Worm (Caenorhabditis elegans): ENCODE data around the gene C18A11.4.

C18A11.4 gene

DNA sequence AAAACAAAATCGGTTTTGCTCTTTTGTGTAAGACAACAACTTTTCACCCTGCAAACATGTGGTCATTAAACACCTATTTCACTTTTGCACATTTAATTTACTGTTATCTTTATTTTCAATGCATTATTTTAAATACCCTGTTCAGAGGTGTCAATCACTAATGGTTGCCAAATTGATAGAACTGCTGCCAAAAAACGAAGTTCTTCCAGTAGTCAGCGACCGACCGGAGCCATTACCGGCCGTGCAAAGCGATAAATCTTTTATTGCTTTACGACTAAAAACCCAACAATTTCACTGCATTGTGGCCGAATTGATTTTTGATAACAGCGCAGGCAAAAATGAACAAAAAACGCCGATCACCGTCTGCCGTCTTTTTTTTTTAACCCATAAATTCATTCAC lies 29.2 kb downstream of the C18A11.4 start:
- TF ChIP-seq aly-1 (tag; optimal IDR thresholded peaks at IDR 0.05) (no peak), flt-1 (GFP tag; IDR thresholded peaks at IDR 0.05) (no peak), ceh-36 (tag; optimal IDR thresholded peaks at IDR 0.05) (no peak), scrt-1 (GFP tag; IDR thresholded peaks at IDR 0.05) (no peak), ama-1 (optimal IDR thresholded peaks at IDR 0.05) (no peak), hmbx-1 (tag; optimal IDR thresholded peaks at IDR 0.05) (no peak), tbx-37 (GFP tag; conservative IDR thresholded peaks at IDR 0.05) (no peak), ets-7 (tag; optimal IDR thresholded peaks at IDR 0.05) (no peak), B0310.2 (tag; optimal IDR thresholded peaks at IDR 0.05) (no peak), pes-1 (GFP tag; IDR thresholded peaks at IDR 0.05) (no peak), F13C5.2 (tag; optimal IDR thresholded peaks at IDR 0.05) (no peak), tbx-11 (GFP tag; IDR thresholded peaks at IDR 0.05) (no peak), tra-4 (tag; optimal IDR thresholded peaks at IDR 0.05) (no peak), hnd-1 (tag; optimal IDR thresholded peaks at IDR 0.05) (no peak), hmg-4 (GFP tag; optimal IDR thresholded peaks at IDR 0.05) (no peak), sea-1 (GFP tag; conservative IDR thresholded peaks at IDR 0.05) (no peak), ceh-13 (GFP tag; optimal IDR thresholded peaks at IDR 0.05) (no peak)

DNA sequence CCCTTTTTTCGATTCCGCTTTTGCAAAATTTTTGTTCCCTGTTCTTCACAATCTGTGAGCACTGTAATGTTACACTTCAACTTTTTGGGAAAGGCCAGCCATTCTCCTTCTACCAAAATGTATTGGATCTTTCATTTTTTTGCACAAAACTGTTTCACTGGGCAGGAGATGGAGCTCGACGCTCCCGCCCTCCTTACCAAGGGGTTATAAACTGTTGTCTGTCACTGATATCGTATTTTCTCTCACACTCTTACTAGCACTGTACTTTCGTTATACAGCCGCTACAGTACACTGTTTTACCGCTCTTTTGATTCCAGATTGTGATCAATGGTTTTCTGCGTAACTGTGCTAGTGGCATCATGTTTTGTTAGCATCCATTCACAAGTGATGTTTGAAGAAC lies 32.4 kb downstream of the C18A11.4 start, which contains the start of gene C46F2.1:
Gene C46F2.1, plus strand, starts transcription at position 301 of the 400 bp plus-strand sequence.
- TF ChIP-seq sea-1 (GFP tag; conservative IDR thresholded peaks at IDR 0.05) (no peak), tbx-11 (GFP tag; IDR thresholded peaks at IDR 0.05) (no peak), flt-1 (GFP tag; IDR thresholded peaks at IDR 0.05) (no peak)

DNA sequence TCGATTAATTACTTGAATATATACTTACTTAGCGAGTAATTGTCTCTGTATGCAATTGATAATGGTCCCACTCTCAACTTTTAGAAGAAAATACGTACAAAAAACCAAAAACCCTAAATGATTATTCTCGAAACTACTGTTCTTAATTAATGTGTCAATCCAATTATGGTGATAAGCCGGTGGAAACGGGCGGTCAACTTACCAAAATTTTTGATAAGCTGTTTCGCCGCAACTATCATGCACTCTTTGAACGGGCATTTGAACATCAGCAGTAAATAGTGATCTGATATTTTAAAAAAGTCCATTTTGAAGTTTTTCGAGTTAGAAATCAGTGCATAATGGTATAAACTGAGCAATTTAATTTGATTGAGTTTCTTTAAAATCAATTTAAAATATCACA lies 33.1 kb downstream of the C18A11.4 start:
- TF ChIP-seq sea-1 (GFP tag; conservative IDR thresholded peaks at IDR 0.05) = no peak
- no peak for TF ChIP-seq flt-1 (GFP tag; IDR thresholded peaks at IDR 0.05)
- TF ChIP-seq ets-7 (tag; optimal IDR thresholded peaks at IDR 0.05) = no peak
- no peak for TF ChIP-seq ceh-13 (GFP tag; optimal IDR thresholded peaks at IDR 0.05)
- no peak for TF ChIP-seq pes-1 (GFP tag; IDR thresholded peaks at IDR 0.05)
- no peak for TF ChIP-seq B0310.2 (tag; optimal IDR thresholded peaks at IDR 0.05)
- no peak for TF ChIP-seq hmg-4 (GFP tag; optimal IDR thresholded peaks at IDR 0.05)
- TF ChIP-seq scrt-1 (GFP tag; IDR thresholded peaks at IDR 0.05) = no peak
- no peak for TF ChIP-seq tbx-11 (GFP tag; IDR thresholded peaks at IDR 0.05)
- TF ChIP-seq tra-4 (tag; optimal IDR thresholded peaks at IDR 0.05) = no peak
- no peak for TF ChIP-seq F13C5.2 (tag; optimal IDR thresholded peaks at IDR 0.05)
- no peak for TF ChIP-seq hnd-1 (tag; optimal IDR thresholded peaks at IDR 0.05)
- TF ChIP-seq tbx-37 (GFP tag; conservative IDR thresholded peaks at IDR 0.05) = no peak
- TF ChIP-seq ama-1 (optimal IDR thresholded peaks at IDR 0.05) = no peak
- TF ChIP-seq hmbx-1 (tag; optimal IDR thresholded peaks at IDR 0.05) = no peak
- TF ChIP-seq ceh-36 (tag; optimal IDR thresholded peaks at IDR 0.05) = no peak

DNA sequence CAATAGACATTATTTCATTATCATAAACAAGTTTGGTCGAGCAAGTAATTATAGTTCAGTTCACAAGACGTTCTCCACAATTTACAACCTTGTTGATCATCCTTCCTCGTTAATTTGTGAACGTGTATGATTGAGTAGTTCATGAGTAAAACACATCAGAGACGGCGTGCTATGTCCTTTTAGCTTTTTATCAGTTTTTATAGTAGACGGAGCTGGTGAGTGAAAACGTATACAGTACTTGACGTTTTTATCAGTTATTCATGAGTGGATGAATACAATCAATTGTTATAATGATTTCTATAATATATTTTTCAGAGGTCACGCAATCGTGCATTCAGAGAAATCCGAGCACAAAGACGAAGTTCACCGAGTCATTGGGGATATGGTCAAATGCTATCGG lies 33.6 kb downstream of the C18A11.4 start:
- TF ChIP-seq ceh-13 (GFP tag; optimal IDR thresholded peaks at IDR 0.05) (no peak), F13C5.2 (tag; optimal IDR thresholded peaks at IDR 0.05) (no peak), sea-1 (GFP tag; conservative IDR thresholded peaks at IDR 0.05) (no peak), hmg-4 (GFP tag; optimal IDR thresholded peaks at IDR 0.05) (no peak), B0310.2 (tag; optimal IDR thresholded peaks at IDR 0.05) (no peak), pes-1 (GFP tag; IDR thresholded peaks at IDR 0.05) (no peak), ets-7 (tag; optimal IDR thresholded peaks at IDR 0.05) (no peak), ama-1 (optimal IDR thresholded peaks at IDR 0.05) (no peak), ceh-36 (tag; optimal IDR thresholded peaks at IDR 0.05) (no peak), hnd-1 (tag; optimal IDR thresholded peaks at IDR 0.05) (no peak), flt-1 (GFP tag; IDR thresholded peaks at IDR 0.05) (no peak), scrt-1 (GFP tag; IDR thresholded peaks at IDR 0.05) (no peak), tbx-37 (GFP tag; conservative IDR thresholded peaks at IDR 0.05) (no peak), aly-1 (tag; optimal IDR thresholded peaks at IDR 0.05) (no peak), tra-4 (tag; optimal IDR thresholded peaks at IDR 0.05) (no peak), tbx-11 (GFP tag; IDR thresholded peaks at IDR 0.05) (no peak), hmbx-1 (tag; optimal IDR thresholded peaks at IDR 0.05) (no peak)

DNA sequence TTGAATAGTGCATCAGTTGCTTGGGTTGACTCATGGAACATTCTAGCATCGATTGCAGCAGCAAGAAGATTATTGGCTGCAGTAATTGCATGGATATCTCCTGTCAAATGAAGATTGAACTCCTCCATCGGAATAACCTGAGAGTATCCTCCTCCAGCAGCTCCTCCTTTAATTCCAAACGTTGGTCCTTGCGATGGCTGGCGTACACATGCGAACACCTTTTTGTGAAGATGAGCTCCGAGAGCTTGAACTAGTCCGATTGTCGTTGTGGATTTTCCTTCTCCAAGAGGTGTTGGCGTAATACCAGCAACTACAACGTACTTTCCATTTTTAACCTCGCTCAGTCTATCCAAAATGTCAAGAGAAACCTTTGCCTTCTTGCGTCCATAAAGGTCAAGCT lies 37.4 kb downstream of the C18A11.4 start:
- TF ChIP-seq tbx-11 (GFP tag; IDR thresholded peaks at IDR 0.05) (no peak), ceh-13 (GFP tag; optimal IDR thresholded peaks at IDR 0.05) (no peak), F13C5.2 (tag; optimal IDR thresholded peaks at IDR 0.05) (no peak), hmbx-1 (tag; optimal IDR thresholded peaks at IDR 0.05) (no peak), ets-7 (tag; optimal IDR thresholded peaks at IDR 0.05) (no peak), ceh-36 (tag; optimal IDR thresholded peaks at IDR 0.05) (no peak), sea-1 (GFP tag; conservative IDR thresholded peaks at IDR 0.05) (no peak), tra-4 (tag; optimal IDR thresholded peaks at IDR 0.05) (no peak), flt-1 (GFP tag; IDR thresholded peaks at IDR 0.05) (no peak), B0310.2 (tag; optimal IDR thresholded peaks at IDR 0.05) (no peak), aly-1 (tag; optimal IDR thresholded peaks at IDR 0.05) (no peak), ama-1 (optimal IDR thresholded peaks at IDR 0.05) (no peak)

DNA sequence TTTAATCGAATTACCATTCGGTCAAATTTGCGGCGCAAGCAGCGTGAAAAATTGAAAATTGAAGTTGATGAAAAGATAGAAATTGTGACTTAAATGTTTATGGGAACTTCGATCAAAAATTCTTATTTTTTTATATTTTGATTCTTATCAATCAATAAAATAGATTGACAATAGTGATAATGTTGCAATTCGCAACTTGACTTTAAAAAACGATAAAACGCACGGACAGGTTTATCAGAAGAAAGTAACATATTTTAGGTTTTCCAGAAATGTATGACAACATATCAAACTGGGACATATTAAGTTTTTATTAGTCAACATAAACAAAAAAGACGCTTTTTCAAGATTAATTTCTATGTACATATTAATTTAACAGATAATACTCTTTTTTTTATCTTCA lies 38.0 kb downstream of the C18A11.4 start:
- TF ChIP-seq pes-1 (GFP tag; IDR thresholded peaks at IDR 0.05) = no peak

DNA sequence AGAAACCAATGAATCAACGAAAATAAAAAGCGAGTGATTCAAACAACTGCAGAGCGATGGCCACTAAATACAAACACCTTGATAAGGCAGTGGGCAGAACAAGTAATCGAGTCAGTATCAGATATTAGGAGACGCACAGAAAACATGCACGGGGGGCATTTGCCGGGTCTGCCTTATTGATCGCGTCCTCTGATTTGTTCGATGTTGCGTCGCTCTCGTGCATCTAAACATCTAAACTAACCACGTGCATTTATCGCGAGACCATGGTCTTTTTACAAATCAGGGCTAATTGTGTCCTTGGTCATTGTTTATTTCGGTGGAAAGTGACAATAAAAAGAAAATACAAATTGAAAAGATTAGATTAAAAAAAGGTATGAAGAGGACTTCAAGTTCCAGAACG lies 38.6 kb downstream of the C18A11.4 start, which contains the start of gene K07E3.4:
Gene K07E3.4, minus strand, starts transcription at position 100 of the 400 bp plus-strand sequence.
- TF ChIP-seq tbx-37 (GFP tag; conservative IDR thresholded peaks at IDR 0.05) = no peak
- TF ChIP-seq sea-1 (GFP tag; conservative IDR thresholded peaks at IDR 0.05) = no peak
- no peak for TF ChIP-seq hnd-1 (tag; optimal IDR thresholded peaks at IDR 0.05)
- no peak for TF ChIP-seq B0310.2 (tag; optimal IDR thresholded peaks at IDR 0.05)
- no peak for TF ChIP-seq scrt-1 (GFP tag; IDR thresholded peaks at IDR 0.05)
- TF ChIP-seq hmbx-1 (tag; optimal IDR thresholded peaks at IDR 0.05) = no peak
- no peak for TF ChIP-seq pes-1 (GFP tag; IDR thresholded peaks at IDR 0.05)
- TF ChIP-seq flt-1 (GFP tag; IDR thresholded peaks at IDR 0.05) = no peak
- TF ChIP-seq F13C5.2 (tag; optimal IDR thresholded peaks at IDR 0.05) = no peak
- no peak for TF ChIP-seq hmg-4 (GFP tag; optimal IDR thresholded peaks at IDR 0.05)
- no peak for TF ChIP-seq ceh-13 (GFP tag; optimal IDR thresholded peaks at IDR 0.05)
- no peak for TF ChIP-seq tbx-11 (GFP tag; IDR thresholded peaks at IDR 0.05)
- no peak for TF ChIP-seq ceh-36 (tag; optimal IDR thresholded peaks at IDR 0.05)

DNA sequence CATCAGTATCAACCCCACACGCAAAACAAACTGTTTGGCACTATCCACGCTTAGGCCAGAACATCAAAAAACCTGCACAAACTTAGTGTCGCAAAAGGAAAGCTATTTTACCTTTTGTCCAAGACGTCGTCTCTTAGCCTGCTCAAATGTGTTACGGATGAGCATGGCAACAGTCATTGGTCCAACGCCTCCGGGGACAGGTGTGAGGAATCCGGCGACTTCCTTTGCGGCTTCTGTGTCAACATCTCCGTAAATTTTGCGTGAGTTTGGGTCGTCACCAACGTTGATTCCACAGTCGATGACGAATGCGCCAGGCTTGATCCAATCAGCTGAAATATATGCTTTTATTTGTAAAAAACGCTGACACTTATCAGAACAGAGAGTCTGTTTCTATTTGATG lies 39.4 kb downstream of the C18A11.4 start:
- TF ChIP-seq ceh-36 (tag; optimal IDR thresholded peaks at IDR 0.05) (no peak), F13C5.2 (tag; optimal IDR thresholded peaks at IDR 0.05) (no peak), ets-7 (tag; optimal IDR thresholded peaks at IDR 0.05) (no peak), tra-4 (tag; optimal IDR thresholded peaks at IDR 0.05) (no peak)
